Fruit fly (Drosophila melanogaster) whole organism, wandering third instar larva: ENCODE data around the gene CG43149.
A peak's percentile ranks its signal among the peaks of the same experiment; 100 is the strongest.

Experiments used
- CG32264 ChIP-seq: fragments of 200-800 bp; sonication (Bioruptor generic); optimal IDR thresholded peaks from 2 replicates; lab custom pipeline; 2016; ENCODE audit warnings: missing biosample characterization, missing genetic modification characterization
- CG9705 ChIP-seq: fragments of 200-800 bp; sonication (Bioruptor generic); optimal IDR thresholded peaks from 2 replicates; lab custom pipeline; 2018; ENCODE audit warnings: missing biosample characterization, mild to moderate bottlenecking, missing genetic modification characterization
- CrebA ChIP-seq: fragments of 200-800 bp; sonication (Bioruptor generic); optimal IDR thresholded peaks from 2 replicates; lab custom pipeline; 2016; ENCODE audit warnings: missing biosample characterization, mild to moderate bottlenecking, missing genetic modification characterization, borderline replicate concordance
- Dfd ChIP-seq: fragments of >200 bp; optimal IDR thresholded peaks from 2 replicates; lab custom pipeline; 2017; ENCODE audit warnings: missing biosample characterization, missing genetic modification characterization
- Dif ChIP-seq: fragments of 200-275, 200-300 bp; sonication (Bioruptor generic); optimal IDR thresholded peaks from 2 replicates; lab custom pipeline; 2018; ENCODE audit warnings: missing biosample characterization, missing genetic modification characterization; ENCODE audit not compliant: partially characterized antibody
- GATAd ChIP-seq: sonication (Bioruptor generic); optimal IDR thresholded peaks from 2 replicates; lab custom pipeline; 2016; ENCODE audit warnings: missing biosample characterization, missing genetic modification characterization
- Hr78 ChIP-seq: fragments of >200 bp; optimal IDR thresholded peaks from 2 replicates; lab custom pipeline; 2017; ENCODE audit warnings: missing biosample characterization, missing genetic modification characterization
- N ChIP-seq: fragments of >200 bp; optimal IDR thresholded peaks from 2 replicates; lab custom pipeline; 2018; ENCODE audit warnings: missing biosample characterization, missing external identifiers, missing genetic modification characterization
- OdsH ChIP-seq: fragments of 200-800 bp; sonication (Bioruptor generic); optimal IDR thresholded peaks from 2 replicates; lab custom pipeline; 2016; ENCODE audit warnings: missing biosample characterization, mild to moderate bottlenecking, missing genetic modification characterization
- Vsx2 ChIP-seq: fragments of 200-300, 225-300 bp; sonication (Bioruptor generic); optimal IDR thresholded peaks from 2 replicates; lab custom pipeline; 2018; ENCODE audit warnings: missing biosample characterization, missing genetic modification characterization; ENCODE audit not compliant: partially characterized antibody
- br ChIP-seq: fragments of 200-800 bp; sonication (Bioruptor generic); optimal IDR thresholded peaks from 2 replicates; lab custom pipeline; 2016; ENCODE audit warnings: missing biosample characterization, missing genetic modification characterization
- brk ChIP-seq: fragments of 200-800 bp; sonication (Bioruptor generic); optimal IDR thresholded peaks from 2 replicates; lab custom pipeline; 2016; ENCODE audit warnings: missing biosample characterization, mild to moderate bottlenecking, missing genetic modification characterization
- dl ChIP-seq, 2 experiments: fragments of 175-275, 200-275 bp in 1 of 2; fragments of 200-275 bp in 1 of 2; sonication (Bioruptor generic); optimal IDR thresholded peaks; lab custom pipeline; 2018; ENCODE audit warnings: mild to moderate bottlenecking in 2 of 2, missing biosample characterization in 2 of 2, missing genetic modification characterization in 2 of 2, moderate library complexity in 2 of 2; ENCODE audit not compliant: partially characterized antibody in 2 of 2, insufficient read depth in 1 of 2
- dmrt93B ChIP-seq: fragments of 200-800 bp; sonication (Bioruptor generic); optimal IDR thresholded peaks from 2 replicates; lab custom pipeline; 2018; ENCODE audit warnings: missing biosample characterization, mild to moderate bottlenecking, missing genetic modification characterization
- dsf ChIP-seq: sonication (Bioruptor generic); optimal IDR thresholded peaks from 2 replicates; lab custom pipeline; 2016; ENCODE audit warnings: missing biosample characterization, missing genetic modification characterization, borderline replicate concordance
- ey ChIP-seq: fragments of 200-800 bp; sonication (Bioruptor generic); optimal IDR thresholded peaks from 2 replicates; lab custom pipeline; 2016; ENCODE audit warnings: missing biosample characterization, missing genetic modification characterization
- foxo ChIP-seq, 2 experiments: fragments of 200-800 bp; sonication (Bioruptor generic); optimal IDR thresholded peaks; 2 replicates in 1 of 2; 3 replicates in 1 of 2; lab custom pipeline; 2016 to 2017; ENCODE audit warnings: missing biosample characterization in 2 of 2, missing genetic modification characterization in 2 of 2
- fru ChIP-seq: fragments of 200-800 bp; sonication (Bioruptor generic); optimal IDR thresholded peaks from 3 replicates; lab custom pipeline; 2016; ENCODE audit warnings: missing biosample characterization, mild to moderate bottlenecking, missing genetic modification characterization
- h ChIP-seq: fragments of 200-800 bp; sonication (Bioruptor generic); optimal IDR thresholded peaks from 3 replicates; lab custom pipeline; 2016; ENCODE audit warnings: missing biosample characterization, mild to moderate bottlenecking, missing genetic modification characterization
- jim ChIP-seq: fragments of 175-275, 200-325 bp; sonication (Bioruptor generic); optimal IDR thresholded peaks from 2 replicates; lab custom pipeline; 2016; ENCODE audit warnings: missing biosample characterization, mild to moderate bottlenecking, missing genetic modification characterization
- lola ChIP-seq: fragments of >200 bp; optimal IDR thresholded peaks from 2 replicates; lab custom pipeline; 2017; ENCODE audit warnings: missing biosample characterization, missing genetic modification characterization
- pan ChIP-seq: fragments of >200 bp; optimal IDR thresholded peaks from 2 replicates; lab custom pipeline; 2017
- psq ChIP-seq: fragments of 200-800 bp; sonication (Bioruptor generic); optimal IDR thresholded peaks from 3 replicates; lab custom pipeline; 2017; ENCODE audit warnings: missing biosample characterization, mild to moderate bottlenecking, missing genetic modification characterization, moderate library complexity
- sage ChIP-seq: fragments of 200-800 bp; sonication (Bioruptor generic); optimal IDR thresholded peaks from 2 replicates; lab custom pipeline; 2016; ENCODE audit warnings: missing biosample characterization, mild to moderate bottlenecking, missing genetic modification characterization
- sv ChIP-seq: fragments of 200-800 bp; sonication (Bioruptor generic); optimal IDR thresholded peaks from 3 replicates; lab custom pipeline; 2016; ENCODE audit warnings: missing biosample characterization, missing genetic modification characterization
- tai ChIP-seq: sonication (Bioruptor generic); optimal IDR thresholded peaks from 2 replicates; lab custom pipeline; 2016; ENCODE audit warnings: missing biosample characterization, missing genetic modification characterization
- woc ChIP-seq: sonication (Bioruptor generic); optimal IDR thresholded peaks from 2 replicates; lab custom pipeline; 2016; ENCODE audit warnings: missing biosample characterization, mild to moderate bottlenecking, missing genetic modification characterization

Gene CG43149

dm6 chr3L:41386-42046, 13.0 kb downstream of the CG43149 start:
- TF ChIP-seq Hr78 (GFP tag; lab: Kevin White, UChicago) = no peak
- TF ChIP-seq h (GFP tag; lab: Kevin White, UChicago) = no peak
- TF ChIP-seq woc (GFP tag; lab: Kevin White, UChicago) = no peak
- no peak for TF ChIP-seq Vsx2 (GFP tag; lab: Kevin White, UChicago)
- TF ChIP-seq jim (GFP tag; lab: Kevin White, UChicago) = no peak
- TF ChIP-seq Dfd (GFP tag; lab: Kevin White, UChicago) = no peak
- TF ChIP-seq ey (GFP tag; lab: Kevin White, UChicago) = no peak
- TF ChIP-seq br = no peak
- TF ChIP-seq dmrt93B = no peak
- TF ChIP-seq tai (GFP tag; lab: Kevin White, UChicago) = no peak
- TF ChIP-seq lola (GFP tag; lab: Kevin White, UChicago) = no peak
- no peak for TF ChIP-seq CG9705 (GFP tag; lab: Kevin White, UChicago)

dm6 chr3L:40147-40875, 14.2 kb downstream of the CG43149 start:
- TF ChIP-seq h (GFP tag; lab: Kevin White, UChicago) (peak; percentile 68), sv (no peak)

dm6 chr3L:37965-38364, 16.6 kb downstream of the CG43149 start:
- TF ChIP-seq Dif = no peak
- TF ChIP-seq fru (GFP tag; lab: Kevin White, UChicago) = no peak
- no peak for TF ChIP-seq foxo (GFP tag; optimal IDR thresholded peaks at IDR 0.05; lab: Kevin White, UChicago)
- no peak for TF ChIP-seq N (GFP tag; lab: Kevin White, UChicago)
- no peak for TF ChIP-seq psq (GFP tag; lab: Kevin White, UChicago)
- TF ChIP-seq OdsH (GFP tag; lab: Kevin White, UChicago) = no peak
- no peak for TF ChIP-seq dl (GFP tag; optimal IDR thresholded peaks at IDR 0.05; lab: Kevin White, UChicago; ENCODE audit: insufficient read depth in 1 of 2, partially characterized antibody in 2 of 2)
- TF ChIP-seq pan (lab: Kevin White, UChicago) = no peak
- no peak for TF ChIP-seq sage
- TF ChIP-seq CG9705 (GFP tag; lab: Kevin White, UChicago) = no peak

- no peak for TF ChIP-seq CG32264
- no peak for TF ChIP-seq brk
- TF ChIP-seq sv = no peak
- TF ChIP-seq CrebA (GFP tag; lab: Kevin White, UChicago) = no peak
- no peak for TF ChIP-seq dl (GFP tag; optimal IDR thresholded peaks at IDR 0.05; lab: Kevin White, UChicago; ENCODE audit: insufficient read depth in 1 of 2, partially characterized antibody in 2 of 2)
- no peak for TF ChIP-seq foxo (GFP tag; optimal IDR thresholded peaks at IDR 0.05; lab: Kevin White, UChicago)
- TF ChIP-seq dsf (GFP tag; lab: Kevin White, UChicago) = no peak
- TF ChIP-seq woc (GFP tag; lab: Kevin White, UChicago) = no peak
- TF ChIP-seq h (GFP tag; lab: Kevin White, UChicago) = no peak
- TF ChIP-seq Dif = no peak
- TF ChIP-seq GATAd (GFP tag; lab: Kevin White, UChicago) = no peak
Measured at dm6 chr3L:34650-35049, 19.9 kb downstream of the CG43149 start.

- TF ChIP-seq N (GFP tag; lab: Kevin White, UChicago) = no peak
- TF ChIP-seq lola (GFP tag; lab: Kevin White, UChicago) = no peak
- TF ChIP-seq, all 38 proteins: peak for 0
Measured at dm6 chr3L:29658-30262, 24.8 kb downstream of the CG43149 start.
